Worm (Caenorhabditis elegans) whole organism, young adult: Measurements from ENCODE around the gene fbxa-135.
"Not testable (repeated sequence)": the region's sequence is repeated elsewhere in the genome, so short reads cannot be mapped to it uniquely, and the experiment has no call there.

Experiments
- B0261.1 ChIP-seq: sonication (generic microtip); optimal IDR thresholded peaks from 2 replicates; lab custom pipeline; 2016; ENCODE audit warnings: mild to moderate bottlenecking, missing genetic modification characterization, moderate library complexity, missing compliant biosample characterization
- C06A6.2 ChIP-seq: fragments of 200-800 bp; sonication (Bioruptor generic); conservative IDR thresholded peaks from 2 replicates; pipeline ENCODE4 v1.3.6; 2022; ENCODE audit warnings: missing genetic modification characterization, missing compliant biosample characterization
- F10E7.11 ChIP-seq: sonication (generic microtip); optimal IDR thresholded peaks from 2 replicates; lab custom pipeline; 2017; ENCODE audit warnings: mild to moderate bottlenecking, missing genetic modification characterization, moderate library complexity, missing compliant biosample characterization
- F39B2.1 ChIP-seq: fragments of 200-800 bp; sonication (Bioruptor generic); IDR thresholded peaks from 2 replicates; pipeline ENCODE4 v1.3.6; 2022; ENCODE audit warnings: missing genetic modification reagents, missing genetic modification characterization, missing compliant biosample characterization
- F55B11.4 ChIP-seq: sonication (generic microtip); optimal IDR thresholded peaks from 2 replicates; lab custom pipeline; 2016; ENCODE audit warnings: missing compliant biosample characterization, missing genetic modification characterization, borderline replicate concordance; ENCODE audit not compliant: insufficient read depth
- F57A8.1 ChIP-seq: fragments of 200-800 bp; sonication (Bioruptor generic); optimal IDR thresholded peaks from 2 replicates; lab custom pipeline; 2018; ENCODE audit warnings: mild to moderate bottlenecking, missing genetic modification characterization, moderate library complexity, missing compliant biosample characterization
- K12H6.12 ChIP-seq: fragments of 200-800 bp; sonication (Bioruptor generic); optimal IDR thresholded peaks from 2 replicates; lab custom pipeline; 2018; ENCODE audit warnings: mild to moderate bottlenecking, missing genetic modification characterization, missing compliant biosample characterization
- Y53F4B.3 ChIP-seq: fragments of 200-800 bp; sonication (Bioruptor generic); IDR thresholded peaks from 2 replicates; pipeline ENCODE4 v1.3.6; 2022; ENCODE audit warnings: missing genetic modification reagents, missing genetic modification characterization, missing compliant biosample characterization
- aptf-2 ChIP-seq: fragments of 200-800 bp; sonication (Bioruptor generic); conservative IDR thresholded peaks from 2 replicates; pipeline ENCODE4 v1.3.6; 2022; ENCODE audit warnings: missing genetic modification reagents, missing genetic modification characterization, missing compliant biosample characterization
- aptf-3 ChIP-seq: fragments of 200-800 bp; sonication (Bioruptor generic); IDR thresholded peaks from 2 replicates; pipeline ENCODE4 v1.3.6; 2022; ENCODE audit warnings: missing genetic modification characterization, missing compliant biosample characterization
- attf-3 ChIP-seq: fragments of 200-800 bp; sonication (Bioruptor generic); conservative IDR thresholded peaks from 2 replicates; pipeline ENCODE4 v1.3.6; 2022; ENCODE audit warnings: missing genetic modification reagents, missing genetic modification characterization, missing compliant biosample characterization
- bed-1 ChIP-seq: fragments of 200-800 bp; sonication (Bioruptor generic); IDR thresholded peaks from 2 replicates; pipeline ENCODE4 v1.3.6; 2022; ENCODE audit warnings: missing genetic modification reagents, missing genetic modification characterization, missing compliant biosample characterization
- cebp-2 ChIP-seq: fragments of 200-800 bp; sonication (Bioruptor generic); IDR thresholded peaks from 2 replicates; pipeline ENCODE4 v1.3.6; 2022; ENCODE audit warnings: missing genetic modification characterization, missing compliant biosample characterization
- ceh-91 ChIP-seq: fragments of 200-800 bp; sonication (Bioruptor generic); IDR thresholded peaks from 2 replicates; pipeline ENCODE4 v1.3.6; 2022; ENCODE audit warnings: missing genetic modification reagents, missing genetic modification characterization, missing compliant biosample characterization
- efl-1 ChIP-seq: fragments of 150-350 bp; optimal IDR thresholded peaks from 2 replicates; lab custom pipeline; 2014; ENCODE audit warnings: missing biosample characterization, missing genetic modification reagents, missing genetic modification characterization
- hsf-1 ChIP-seq: fragments of 200-800 bp; sonication (Bioruptor generic); IDR thresholded peaks from 2 replicates; pipeline ENCODE4 v1.3.6; 2022; ENCODE audit warnings: missing genetic modification reagents, missing genetic modification characterization, missing compliant biosample characterization
- lag-1 ChIP-seq: fragments of 200-800 bp; sonication (Bioruptor generic); IDR thresholded peaks from 2 replicates; pipeline ENCODE4 v1.3.6; 2022; ENCODE audit warnings: missing genetic modification reagents, missing genetic modification characterization, missing compliant biosample characterization
- let-526 ChIP-seq: fragments of 200-800 bp; sonication (Bioruptor generic); IDR thresholded peaks from 2 replicates; pipeline ENCODE4 v1.3.6; 2022; ENCODE audit warnings: missing genetic modification reagents, missing genetic modification characterization, missing compliant biosample characterization
- let-607 ChIP-seq, 2 experiments: fragments of 200-800 bp in 1 of 2; sonication (Bioruptor generic) in 1 of 2; sonication (generic microtip) in 1 of 2; optimal IDR thresholded peaks; 2 replicates each; lab custom pipeline; 2016 to 2018; ENCODE audit warnings: mild to moderate bottlenecking in 2 of 2, missing compliant biosample characterization in 2 of 2, missing genetic modification characterization in 2 of 2, moderate library complexity in 2 of 2, missing genotype in 1 of 2
- lin-54 ChIP-seq: fragments of 200-800 bp; sonication (Bioruptor generic); optimal IDR thresholded peaks from 2 replicates; lab custom pipeline; 2018; ENCODE audit warnings: mild to moderate bottlenecking, missing genetic modification characterization, missing compliant biosample characterization
- lsl-1 ChIP-seq: fragments of 200-800 bp; sonication (Bioruptor generic); optimal IDR thresholded peaks from 2 replicates; lab custom pipeline; 2018; ENCODE audit warnings: mild to moderate bottlenecking, missing genetic modification characterization, moderate library complexity, missing compliant biosample characterization
- mxl-1 ChIP-seq: sonication (generic microtip); optimal IDR thresholded peaks from 2 replicates; lab custom pipeline; 2016; ENCODE audit warnings: missing genetic modification characterization, missing compliant biosample characterization
- nfya-2 ChIP-seq: fragments of 200-800 bp; sonication (Bioruptor generic); IDR thresholded peaks from 2 replicates; pipeline ENCODE4 v1.3.6; 2022; ENCODE audit warnings: missing genetic modification reagents, missing genetic modification characterization, missing compliant biosample characterization
- rec-8 ChIP-seq, 2 experiments: sonication (generic microtip); optimal IDR thresholded peaks; 2 replicates each; lab custom pipeline; 2016; ENCODE audit warnings: mild to moderate bottlenecking in 2 of 2, missing genetic modification characterization in 2 of 2, missing genetic modification reagents in 2 of 2, missing genotype in 2 of 2, missing biosample characterization in 1 of 2, missing compliant biosample characterization in 1 of 2, moderate library complexity in 1 of 2
- rpc-1 ChIP-seq, 2 experiments: fragments of 150-350 bp in 1 of 2; sonication (generic microtip) in 1 of 2; optimal IDR thresholded peaks; 2 replicates each; lab custom pipeline; 2014 to 2018; ENCODE audit warnings: missing biosample characterization in 1 of 2, missing genetic modification characterization in 1 of 2, missing genetic modification reagents in 1 of 2, missing genotype in 1 of 2
- sdz-38 ChIP-seq: sonication (generic microtip); optimal IDR thresholded peaks from 2 replicates; lab custom pipeline; 2016; ENCODE audit warnings: missing genotype, missing genetic modification characterization, missing compliant biosample characterization
- sptf-2 ChIP-seq: fragments of 200-800 bp; sonication (Bioruptor generic); optimal IDR thresholded peaks from 2 replicates; lab custom pipeline; 2018; ENCODE audit warnings: mild to moderate bottlenecking, missing genetic modification characterization, missing compliant biosample characterization
- tbp1 ChIP-seq: fragments of 200-800 bp; sonication (Bioruptor generic); optimal IDR thresholded peaks from 2 replicates; lab custom pipeline; 2018; ENCODE audit warnings: mild to moderate bottlenecking, missing genetic modification characterization, missing compliant biosample characterization
- unc-130 ChIP-seq: sonication (generic microtip); optimal IDR thresholded peaks from 2 replicates; lab custom pipeline; 2016; ENCODE audit warnings: missing genetic modification reagents, missing genetic modification characterization, missing compliant biosample characterization
- ztf-18 ChIP-seq: sonication (generic microtip); optimal IDR thresholded peaks from 2 replicates; lab custom pipeline; 2016; ENCODE audit warnings: missing genotype, mild to moderate bottlenecking, missing genetic modification characterization, missing compliant biosample characterization
- ztf-22 ChIP-seq: fragments of 200-800 bp; sonication (Bioruptor generic); optimal IDR thresholded peaks from 2 replicates; lab custom pipeline; 2018; ENCODE audit warnings: mild to moderate bottlenecking, missing genetic modification characterization, moderate library complexity, missing compliant biosample characterization
- ztf-25 ChIP-seq: fragments of 200-800 bp; sonication (Bioruptor generic); IDR thresholded peaks from 2 replicates; pipeline ENCODE4 v1.3.6; 2022; ENCODE audit warnings: missing genetic modification reagents, missing genetic modification characterization, missing compliant biosample characterization
- ztf-26 ChIP-seq: sonication (generic microtip); optimal IDR thresholded peaks from 2 replicates; lab custom pipeline; 2017; ENCODE audit warnings: missing genetic modification characterization, missing compliant biosample characterization
- ztf-3 ChIP-seq: fragments of 200-800 bp; sonication (Bioruptor generic); optimal IDR thresholded peaks from 2 replicates; lab custom pipeline; 2018; ENCODE audit warnings: mild to moderate bottlenecking, missing genetic modification characterization, missing compliant biosample characterization
- ztf-6 ChIP-seq: fragments of 200-800 bp; sonication (Bioruptor generic); IDR thresholded peaks from 2 replicates; pipeline ENCODE4 v1.3.6; 2022; ENCODE audit warnings: missing genetic modification reagents, missing genetic modification characterization, missing compliant biosample characterization

The fbxa-135 gene

ce11 chrV:15426944-15427343, 24.9 kb downstream of the fbxa-135 start, which contains the start of gene fbxa-209:
fbxa-209 (minus strand) TSS chrV:15427044.
- no peak for TF ChIP-seq F10E7.11 (tag; lab: Kevin White, UChicago)
- TF ChIP-seq ceh-91, result no peak

ce11 chrV:15429125-15429524, 27.1 kb downstream of the fbxa-135 start:
- TF ChIP-seq hsf-1 (GFP tag; lab: Robert Waterston, UW), result peak; percentile 68; the same call in 1 of the 2 replicates
- 0 out of 2 replicates have a peak, but pooled peaks have one; percentile 56 for TF ChIP-seq aptf-3 (GFP tag; lab: Robert Waterston, UW)
- peak; percentile 76; the same call in 1 of the 2 replicates for TF ChIP-seq cebp-2 (GFP tag; lab: Robert Waterston, UW)
- TF ChIP-seq tbp1 (GFP tag; lab: Kevin White, UChicago), result peak; percentile 86
- 0 out of 2 replicates have a peak, but pooled peaks have one; percentile 13 for TF ChIP-seq let-526 (GFP tag; lab: Robert Waterston, UW)
- peak; percentile 49; the same call in 1 of the 2 replicates for TF ChIP-seq Y53F4B.3 (GFP tag; lab: Robert Waterston, UW)
- peak; percentile 64 for TF ChIP-seq B0261.1 (tag; lab: Kevin White, UChicago)
- TF ChIP-seq rpc-1 (optimal IDR thresholded peaks at IDR 0.05; lab: Kevin White, UChicago), result not testable (repeated sequence)
- TF ChIP-seq rpc-1 (tag; optimal IDR thresholded peaks at IDR 0.05; lab: Kevin White, UChicago), result peak; percentile 58
- peak; percentile 87; the same call in 1 of the 2 replicates for TF ChIP-seq ztf-25 (GFP tag; lab: Robert Waterston, UW)

- TF ChIP-seq ztf-6 (GFP tag; lab: Robert Waterston, UW) (peak; percentile 63; the same call in 1 of the 2 replicates), ztf-26 (tag; lab: Kevin White, UChicago) (no peak), sdz-38 (tag; lab: Kevin White, UChicago) (no peak), sptf-2 (GFP tag; lab: Kevin White, UChicago) (no peak), K12H6.12 (tag; lab: Kevin White, UChicago) (no peak), mxl-1 (tag; lab: Kevin White, UChicago) (no peak), bed-1 (0 out of 2 replicates have a peak, but pooled peaks have one; percentile 12), unc-130 (GFP tag; lab: Kevin White, UChicago) (no peak), lag-1 (0 out of 2 replicates have a peak, but pooled peaks have one; percentile 66), lin-54 (no peak), C06A6.2 (GFP tag; lab: Robert Waterston, UW) (no peak), ztf-22 (GFP tag; lab: Kevin White, UChicago) (no peak), F57A8.1 (GFP tag; lab: Kevin White, UChicago) (no peak), lsl-1 (GFP tag; lab: Kevin White, UChicago) (no peak), nfya-2 (GFP tag; lab: Robert Waterston, UW) (0 out of 2 replicates have a peak, but pooled peaks have one; percentile 35), ztf-18 (tag; lab: Kevin White, UChicago) (no peak), ztf-3 (no peak), aptf-2 (0 out of 2 replicates have a peak, but pooled peaks have one; percentile 61), efl-1 (no peak), F39B2.1 (GFP tag; lab: Robert Waterston, UW) (no peak), F10E7.11 (tag; lab: Kevin White, UChicago) (no peak), hsf-1 (GFP tag; lab: Robert Waterston, UW) (no peak), F55B11.4 (peak; percentile 20), let-607 (tag; optimal IDR thresholded peaks at IDR 0.05; lab: Kevin White, UChicago) (no peak), rec-8 (tag; optimal IDR thresholded peaks at IDR 0.05; lab: Kevin White, UChicago) (no peak), attf-3 (GFP tag; lab: Robert Waterston, UW) (0 out of 2 replicates have a peak, but pooled peaks have one; percentile 14)
Observed at ce11 chrV:15431322-15432052, 29.4 kb downstream of the fbxa-135 start.
